Fruit fly (Drosophila melanogaster) whole organism, embryonic: ENCODE measurements around the gene Dup99B.

Experiments
- ATbp ChIP-seq: fragments of 200-800 bp; sonication (Bioruptor generic); optimal IDR thresholded peaks from 2 replicates; lab custom pipeline; 2017; ENCODE audit warnings: missing biosample characterization, mild to moderate bottlenecking, missing genetic modification characterization, missing genetic modification reagents
- Atf-2 ChIP-seq: fragments of 200-800 bp; sonication (Bioruptor generic); optimal IDR thresholded peaks from 2 replicates; lab custom pipeline; 2016; ENCODE audit warnings: missing biosample characterization, missing genetic modification characterization
- CG10274 ChIP-seq: fragments of 200-800 bp; sonication (Bioruptor generic); optimal IDR thresholded peaks from 3 replicates; lab custom pipeline; 2017; ENCODE audit warnings: missing biosample characterization, mild to moderate bottlenecking, missing genetic modification characterization
- CG10543 ChIP-seq: fragments of 200-800 bp; sonication (Bioruptor generic); optimal IDR thresholded peaks from 3 replicates; lab custom pipeline; 2017; ENCODE audit warnings: missing biosample characterization, mild to moderate bottlenecking, missing genetic modification characterization, moderate library complexity
- CG12391 ChIP-seq: fragments of 200-800 bp; sonication (Bioruptor generic); optimal IDR thresholded peaks from 3 replicates; lab custom pipeline; 2018; ENCODE audit warnings: missing biosample characterization, mild to moderate bottlenecking, missing genetic modification characterization, moderate library complexity
- CG13123 ChIP-seq: fragments of 200-800 bp; sonication (Bioruptor generic); optimal IDR thresholded peaks from 2 replicates; lab custom pipeline; 2016; ENCODE audit warnings: missing biosample characterization, missing genetic modification characterization
- CG15269 ChIP-seq: fragments of 200-800 bp; sonication (Bioruptor generic); optimal IDR thresholded peaks from 2 replicates; lab custom pipeline; 2018; ENCODE audit warnings: missing biosample characterization, mild to moderate bottlenecking, missing genetic modification characterization, moderate library complexity
- CG17328 ChIP-seq: fragments of 200-800 bp; sonication (Bioruptor generic); IDR thresholded peaks from 2 replicates; pipeline ENCODE4 v1.3.6; 2022; ENCODE audit warnings: missing biosample characterization, missing genetic modification characterization
- CG17385 ChIP-seq: fragments of 200-800 bp; sonication (Bioruptor generic); optimal IDR thresholded peaks from 3 replicates; lab custom pipeline; 2018; ENCODE audit warnings: missing biosample characterization, mild to moderate bottlenecking, missing genetic modification characterization
- CG2116 ChIP-seq: fragments of 200-800 bp; sonication (Bioruptor generic); optimal IDR thresholded peaks from 3 replicates; lab custom pipeline; 2018; ENCODE audit warnings: missing biosample characterization, mild to moderate bottlenecking, missing genetic modification characterization
- CG2120 ChIP-seq: fragments of 200-800 bp; sonication (Bioruptor generic); optimal IDR thresholded peaks from 3 replicates; lab custom pipeline; 2016; ENCODE audit warnings: missing biosample characterization, missing genetic modification characterization
- CG30020 ChIP-seq: fragments of 200-800 bp; optimal IDR thresholded peaks from 2 replicates; lab custom pipeline; 2019; ENCODE audit warnings: missing biosample characterization, mild to moderate bottlenecking, missing genetic modification characterization, moderate library complexity
- CG32772 ChIP-seq: fragments of 200-800 bp; sonication (Bioruptor generic); IDR thresholded peaks from 2 replicates; pipeline ENCODE4 v1.3.6; 2022; ENCODE audit warnings: missing biosample characterization, missing genetic modification characterization
- CG4328 ChIP-seq: fragments of 200-800 bp; sonication (Bioruptor generic); optimal IDR thresholded peaks from 3 replicates; lab custom pipeline; 2017; ENCODE audit warnings: missing biosample characterization, missing genetic modification reagents, missing genetic modification characterization
- CG6813 ChIP-seq: fragments of 200-800 bp; sonication (Bioruptor generic); optimal IDR thresholded peaks from 2 replicates; lab custom pipeline; 2017; ENCODE audit warnings: missing biosample characterization, missing genetic modification characterization, mild to moderate bottlenecking, moderate library complexity, missing genetic modification reagents
- CG7556 ChIP-seq: fragments of 200-800 bp; sonication (Bioruptor generic); optimal IDR thresholded peaks from 2 replicates; lab custom pipeline; 2017; ENCODE audit warnings: missing biosample characterization, mild to moderate bottlenecking, missing genetic modification characterization
- CG7786 ChIP-seq: fragments of 200-800 bp; sonication (Bioruptor generic); optimal IDR thresholded peaks from 2 replicates; lab custom pipeline; 2016; ENCODE audit warnings: missing biosample characterization, missing genetic modification characterization
- CG7928 ChIP-seq: fragments of 200-800 bp; sonication (Bioruptor generic); optimal IDR thresholded peaks from 2 replicates; lab custom pipeline; 2017; ENCODE audit warnings: missing biosample characterization, mild to moderate bottlenecking, missing genetic modification characterization
- CG7963 ChIP-seq: fragments of 200-800 bp; sonication (Bioruptor generic); IDR thresholded peaks from 3 replicates; pipeline ENCODE4 v1.3.6; 2022; ENCODE audit warnings: missing biosample characterization, missing genetic modification characterization; ENCODE audit not compliant: partially characterized antibody
- CG8924 ChIP-seq: fragments of 200-800 bp; optimal IDR thresholded peaks from 3 replicates; lab custom pipeline; 2019; ENCODE audit warnings: missing biosample characterization, mild to moderate bottlenecking, missing genetic modification characterization, moderate library complexity
- CG9727 ChIP-seq: fragments of 200-800 bp; sonication (Bioruptor generic); optimal IDR thresholded peaks from 3 replicates; lab custom pipeline; 2017; ENCODE audit warnings: missing biosample characterization, mild to moderate bottlenecking, missing genetic modification characterization
- D19A ChIP-seq: fragments of 200-800 bp; optimal IDR thresholded peaks from 3 replicates; lab custom pipeline; 2019; ENCODE audit warnings: missing biosample characterization, mild to moderate bottlenecking, missing genetic modification characterization, moderate library complexity
- Drgx ChIP-seq: fragments of 200-800 bp; sonication (Bioruptor generic); IDR thresholded peaks from 2 replicates; pipeline ENCODE4 v1.3.6; 2022; ENCODE audit warnings: missing biosample characterization, missing genetic modification characterization
- Fer1 ChIP-seq: fragments of 200-800 bp; sonication (Bioruptor generic); optimal IDR thresholded peaks from 2 replicates; lab custom pipeline; 2017; ENCODE audit warnings: missing biosample characterization, mild to moderate bottlenecking, missing genetic modification characterization
- Gsc ChIP-seq: fragments of 200-800 bp; sonication (Bioruptor generic); IDR thresholded peaks from 2 replicates; pipeline ENCODE4 v1.3.6; 2022; ENCODE audit warnings: missing biosample characterization, missing genetic modification characterization
- HLH4C ChIP-seq: fragments of 200-800 bp; sonication (Bioruptor generic); IDR thresholded peaks from 3 replicates; pipeline ENCODE4 v1.3.6; 2022; ENCODE audit warnings: missing biosample characterization, missing genetic modification characterization; ENCODE audit not compliant: partially characterized antibody
- Hand ChIP-seq: fragments of 200-800 bp; sonication (Bioruptor generic); optimal IDR thresholded peaks from 2 replicates; lab custom pipeline; 2017; ENCODE audit warnings: mild to moderate bottlenecking, missing biosample characterization, missing genetic modification reagents, missing genetic modification characterization
- HmgZ ChIP-seq: fragments of 200-800 bp; sonication (Bioruptor generic); optimal IDR thresholded peaks from 2 replicates; lab custom pipeline; 2018; ENCODE audit warnings: missing biosample characterization, mild to moderate bottlenecking, missing genetic modification characterization
- Lim3 ChIP-seq: fragments of 200-800 bp; sonication (Bioruptor generic); IDR thresholded peaks from 2 replicates; pipeline ENCODE4 v1.3.6; 2022; ENCODE audit warnings: missing biosample characterization, missing genetic modification characterization
- NC2α ChIP-seq: fragments of 200-800 bp; sonication (Bioruptor generic); optimal IDR thresholded peaks from 2 replicates; lab custom pipeline; 2016; ENCODE audit warnings: missing biosample characterization, missing genetic modification characterization
- Neu2 ChIP-seq: fragments of 200-800 bp; sonication (Bioruptor generic); optimal IDR thresholded peaks from 3 replicates; lab custom pipeline; 2016; ENCODE audit warnings: missing biosample characterization, missing genetic modification characterization, borderline replicate concordance
- Nf-YA ChIP-seq: fragments of 200-800 bp; sonication (Bioruptor generic); IDR thresholded peaks from 2 replicates; pipeline ENCODE4 v1.3.6; 2022; ENCODE audit warnings: missing biosample characterization, missing genetic modification characterization
- Nf-YB ChIP-seq: fragments of 200-800 bp; sonication (Bioruptor generic); optimal IDR thresholded peaks from 3 replicates; lab custom pipeline; 2019; ENCODE audit warnings: missing biosample characterization, mild to moderate bottlenecking, missing genetic modification characterization, moderate library complexity
- Ravus ChIP-seq: fragments of 200-800 bp; sonication (Bioruptor generic); IDR thresholded peaks from 2 replicates; pipeline ENCODE4 v1.3.6; 2022; ENCODE audit warnings: missing biosample characterization, missing genetic modification characterization
- Taf1 ChIP-seq: fragments of 200-800 bp; sonication (Bioruptor generic); IDR thresholded peaks from 2 replicates; pipeline ENCODE4 v1.3.6; 2022; ENCODE audit warnings: missing biosample characterization, missing genetic modification characterization
- ab ChIP-seq: fragments of 200-800 bp; sonication (Bioruptor generic); optimal IDR thresholded peaks from 2 replicates; lab custom pipeline; 2016; ENCODE audit warnings: missing biosample characterization, missing genetic modification characterization
- bcd ChIP-seq: fragments of 200-800 bp; sonication (Bioruptor generic); optimal IDR thresholded peaks from 2 replicates; lab custom pipeline; 2017; ENCODE audit warnings: missing biosample characterization, mild to moderate bottlenecking, missing genetic modification characterization
- bsh ChIP-seq, 2 experiments: fragments of 200-800 bp; sonication (Bioruptor generic); optimal IDR thresholded peaks; 2 replicates each; lab custom pipeline; 2017 to 2018; ENCODE audit warnings: mild to moderate bottlenecking in 2 of 2, missing biosample characterization in 2 of 2, missing genetic modification characterization in 2 of 2, moderate library complexity in 1 of 2
- cg ChIP-seq: fragments of 200-800 bp; sonication (Bioruptor generic); optimal IDR thresholded peaks from 3 replicates; lab custom pipeline; 2019; ENCODE audit warnings: missing biosample characterization, mild to moderate bottlenecking, missing genetic modification characterization, moderate library complexity
- chinmo ChIP-seq: fragments of 200-800 bp; sonication (Bioruptor generic); IDR thresholded peaks from 4 replicates; pipeline ENCODE4 v1.3.6; 2022; ENCODE audit warnings: missing biosample characterization, missing genetic modification characterization; ENCODE audit not compliant: partially characterized antibody
- da ChIP-seq: fragments of 200-800 bp; sonication (Bioruptor generic); optimal IDR thresholded peaks from 2 replicates; lab custom pipeline; 2016; ENCODE audit warnings: missing biosample characterization, missing genetic modification characterization
- dan ChIP-seq: fragments of 200-800 bp; sonication (Bioruptor generic); IDR thresholded peaks from 2 replicates; pipeline ENCODE4 v1.3.6; 2022; ENCODE audit warnings: missing biosample characterization, missing genetic modification characterization
- fru ChIP-seq: fragments of >200 bp; optimal IDR thresholded peaks from 2 replicates; lab custom pipeline; 2017
- gsb ChIP-seq: fragments of 200-800 bp; sonication (Bioruptor generic); IDR thresholded peaks from 2 replicates; pipeline ENCODE4 v1.3.6; 2022; ENCODE audit warnings: missing biosample characterization, missing genetic modification characterization
- ken ChIP-seq: fragments of 200-800 bp; sonication (Bioruptor generic); IDR thresholded peaks from 3 replicates; pipeline ENCODE4 v1.3.6; 2022; ENCODE audit warnings: missing biosample characterization, missing genetic modification characterization
- nerfin-1 ChIP-seq: fragments of 200-800 bp; sonication (Bioruptor generic); optimal IDR thresholded peaks from 3 replicates; lab custom pipeline; 2019; ENCODE audit warnings: missing biosample characterization, mild to moderate bottlenecking, missing genetic modification characterization, moderate library complexity
- nmo ChIP-seq: fragments of 200-800 bp; sonication (Bioruptor generic); optimal IDR thresholded peaks from 2 replicates; lab custom pipeline; 2018; ENCODE audit warnings: missing biosample characterization, mild to moderate bottlenecking, missing genetic modification characterization, moderate library complexity
- oc ChIP-seq: fragments of 200-800 bp; sonication (Bioruptor generic); optimal IDR thresholded peaks from 2 replicates; lab custom pipeline; 2018; ENCODE audit warnings: missing biosample characterization, mild to moderate bottlenecking, missing genetic modification characterization, moderate library complexity
- pzg ChIP-seq: fragments of 200-800 bp; sonication (Bioruptor generic); optimal IDR thresholded peaks from 3 replicates; lab custom pipeline; 2018; ENCODE audit warnings: missing biosample characterization, mild to moderate bottlenecking, missing genetic modification characterization, moderate library complexity
- row ChIP-seq: fragments of 200-800 bp; sonication (Bioruptor generic); IDR thresholded peaks from 3 replicates; pipeline ENCODE4 v1.3.6; 2022; ENCODE audit warnings: missing biosample characterization, missing genetic modification characterization
- wor ChIP-seq: fragments of 200-800 bp; sonication (Bioruptor generic); IDR thresholded peaks from 2 replicates; pipeline ENCODE4 v1.3.6; 2022; ENCODE audit warnings: missing biosample characterization, missing genetic modification characterization

Dup99B gene

DNA sequence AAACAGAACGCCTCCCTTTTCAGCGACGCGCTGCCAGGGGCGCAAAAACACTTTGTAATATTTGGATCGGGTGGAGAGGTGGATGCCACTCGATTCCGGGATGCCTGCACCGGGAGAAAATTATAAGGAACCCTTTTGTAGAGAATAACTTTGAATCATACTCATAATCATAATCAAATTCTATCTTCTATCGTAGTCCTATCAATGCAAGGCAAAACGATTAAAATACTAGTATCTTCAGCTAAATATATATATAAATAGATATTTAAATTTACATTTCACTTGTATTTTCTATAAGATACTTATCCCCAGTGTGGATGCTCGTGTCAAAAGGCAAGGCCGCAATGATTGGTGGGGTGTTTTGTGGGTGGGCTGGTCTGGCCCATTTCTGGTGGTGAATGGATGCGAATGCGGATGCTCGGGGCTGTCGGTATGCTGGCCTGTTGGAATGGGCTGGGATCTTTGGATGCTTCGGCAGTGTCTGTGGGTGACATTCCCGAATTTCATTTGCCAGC lies 9.3 kb downstream of the Dup99B start (continued):
- TF ChIP-seq CG4328 (no peak), CG2120 (no peak), Ravus (GFP tag; lab: Robert Waterston, UW) (no peak), nmo (GFP tag; lab: Kevin White, UChicago) (peak; percentile 6), pzg (no peak), oc (no peak), CG30020 (tag; lab: Kevin White, UChicago) (no peak), Nf-YB (peak; percentile 79), Fer1 (GFP tag; lab: Kevin White, UChicago) (no peak), nerfin-1 (no peak), CG17385 (GFP tag; lab: Kevin White, UChicago) (no peak), CG10274 (GFP tag; lab: Kevin White, UChicago) (no peak), bsh (GFP tag; optimal IDR thresholded peaks at IDR 0.05; lab: Kevin White, UChicago) (peak in 1 of 2 experiments; percentile 51), CG9727 (no peak), Neu2 (GFP tag; lab: Kevin White, UChicago) (no peak), Hand (GFP tag; lab: Kevin White, UChicago) (no peak), Gsc (GFP tag; lab: Robert Waterston, UW) (no peak), ab (GFP tag; lab: Kevin White, UChicago) (no peak), CG32772 (no peak), gsb (GFP tag; lab: Robert Waterston, UW) (no peak), CG7928 (GFP tag; lab: Kevin White, UChicago) (no peak), CG7786 (no peak), CG12391 (tag; lab: Kevin White, UChicago) (peak; percentile 18), HmgZ (tag; lab: Kevin White, UChicago) (no peak), Taf1 (GFP tag; lab: Robert Waterston, UW) (no peak), Lim3 (GFP tag; lab: Robert Waterston, UW) (no peak), dan (GFP tag; lab: Robert Waterston, UW) (no peak), CG6813 (no peak), bcd (GFP tag; lab: Kevin White, UChicago) (no peak), CG8924 (tag; lab: Kevin White, UChicago) (no peak), D19A (tag; lab: Kevin White, UChicago) (peak; percentile 32), Drgx (GFP tag; lab: Robert Waterston, UW) (no peak), CG17328 (GFP tag; lab: Robert Waterston, UW) (0 out of 2 replicates have a peak, but pooled peaks have one; percentile 7), CG7963 (no peak), ken (GFP tag; lab: Robert Waterston, UW) (no peak), fru (lab: Kevin White, UChicago) (no peak), CG7556 (GFP tag; lab: Kevin White, UChicago) (peak; percentile 31), Atf-2 (GFP tag; lab: Kevin White, UChicago) (no peak), da (GFP tag; lab: Kevin White, UChicago) (no peak), Nf-YA (GFP tag; lab: Robert Waterston, UW) (no peak), CG15269 (tag; lab: Kevin White, UChicago) (peak; percentile 1), cg (GFP tag; lab: Kevin White, UChicago) (no peak), CG13123 (GFP tag; lab: Kevin White, UChicago) (no peak), ATbp (GFP tag; lab: Kevin White, UChicago) (peak; percentile 16), row (GFP tag; lab: Robert Waterston, UW) (peak; percentile 60), HLH4C (GFP tag; lab: Robert Waterston, UW) (no peak), CG10543 (GFP tag; lab: Kevin White, UChicago) (no peak), chinmo (no peak), NC2α (no peak), CG2116 (GFP tag; lab: Kevin White, UChicago) (no peak), wor (GFP tag; lab: Robert Waterston, UW) (no peak)
